Worm (Caenorhabditis elegans) whole organism, L3 larva: ENCODE results near the gene srr-9.

Source experiments
- aly-2 ChIP-seq: fragments of 150-350 bp; optimal IDR thresholded peaks from 2 replicates; lab custom pipeline; 2014; ENCODE audit warnings: missing biosample characterization, missing genetic modification characterization
- ama-1 ChIP-seq: fragments of 150-350 bp; optimal IDR thresholded peaks from 2 replicates; lab custom pipeline; 2018
- ceh-16 ChIP-seq: sonication (generic microtip); optimal IDR thresholded peaks from 2 replicates; lab custom pipeline; 2017; ENCODE audit warnings: missing biosample characterization, missing genetic modification characterization
- daf-12 ChIP-seq: fragments of 150-350 bp; optimal IDR thresholded peaks from 2 replicates; lab custom pipeline; 2014; ENCODE audit warnings: missing biosample characterization, missing genetic modification reagents, missing genetic modification characterization
- elt-1 ChIP-seq: fragments of 150-350 bp; optimal IDR thresholded peaks from 2 replicates; lab custom pipeline; 2014; ENCODE audit warnings: missing biosample characterization, missing genetic modification characterization
- fos-1 ChIP-seq: fragments of 150-350 bp; optimal IDR thresholded peaks from 2 replicates; lab custom pipeline; 2014; ENCODE audit warnings: missing biosample characterization, missing genetic modification characterization
- lin-15B ChIP-seq: fragments of 150-350 bp; optimal IDR thresholded peaks from 2 replicates; lab custom pipeline; 2014; ENCODE audit warnings: missing biosample characterization, missing genetic modification characterization
- nhr-11 ChIP-seq: fragments of 150-350 bp; optimal IDR thresholded peaks from 2 replicates; lab custom pipeline; 2014; ENCODE audit warnings: missing biosample characterization, missing genetic modification characterization
- nhr-28 ChIP-seq: fragments of 150-350 bp; optimal IDR thresholded peaks from 2 replicates; lab custom pipeline; 2014; ENCODE audit warnings: missing biosample characterization, missing genetic modification characterization
- pqm-1 ChIP-seq: fragments of 150-350 bp; optimal IDR thresholded peaks from 2 replicates; lab custom pipeline; 2017; ENCODE audit warnings: missing biosample characterization, missing genetic modification characterization, inconsistent platforms
- snpc-4 ChIP-seq: fragments of 150-350 bp; optimal IDR thresholded peaks from 2 replicates; lab custom pipeline; 2014; ENCODE audit warnings: missing biosample characterization, missing genetic modification characterization
- unc-62 ChIP-seq: fragments of 150-350 bp; sonication (generic microtip); optimal IDR thresholded peaks from 4 replicates; lab custom pipeline; 2014; ENCODE audit warnings: missing biosample characterization, missing genetic modification reagents, missing genetic modification characterization

- TF ChIP-seq lin-15B (tag; lab: Kevin White, UChicago) (no peak), aly-2 (tag; lab: Kevin White, UChicago) (no peak), snpc-4 (tag; lab: Kevin White, UChicago) (no peak), fos-1 (tag; lab: Kevin White, UChicago) (no peak), ama-1 (lab: Kevin White, UChicago) (no peak), nhr-28 (tag; lab: Kevin White, UChicago) (no peak), unc-62 (no peak), elt-1 (tag; lab: Kevin White, UChicago) (no peak), pqm-1 (no peak), daf-12 (tag; lab: Kevin White, UChicago) (no peak), ceh-16 (tag; lab: Kevin White, UChicago) (no peak), nhr-11 (tag; lab: Kevin White, UChicago) (no peak)
Measured at ce11 chrV:7696842-7697241, 41.0 kb upstream of the srr-9 start, which contains the start of gene ZK105.3.
